Worm (Caenorhabditis elegans): ENCODE data around the gene Y75B8A.8.

The Y75B8A.8 gene

ce11 chrIII:12160458-12160857, at the start of gene Y75B8A.8:
Gene Y75B8A.8, plus strand, starts transcription at chrIII:12160758.
- TF ChIP-seq ceh-24 (tag; optimal IDR thresholded peaks at IDR 0.05): no peak
- TF ChIP-seq ceh-6 (GFP tag; optimal IDR thresholded peaks at IDR 0.05): no peak
- TF ChIP-seq lim-6 (tag; optimal IDR thresholded peaks at IDR 0.05): no peak

ce11 chrIII:12118381-12118780, 42.2 kb upstream of the Y75B8A.8 start, which contains the start of gene lron-12:
Gene lron-12, minus strand, starts transcription at chrIII:12118481.
- TF ChIP-seq odd-2 (tag; optimal IDR thresholded peaks at IDR 0.05) (no peak), ceh-22 (tag; optimal IDR thresholded peaks at IDR 0.05) (no peak), ceh-9 (tag; optimal IDR thresholded peaks at IDR 0.05) (no peak), K09A11.1 (tag; optimal IDR thresholded peaks at IDR 0.05; ENCODE audit: insufficient read depth) (no peak), ceh-14 (tag; optimal IDR thresholded peaks at IDR 0.05) (no peak), dmd-4 (tag; optimal IDR thresholded peaks at IDR 0.05; ENCODE audit: borderline replicate concordance) (no peak), lin-11 (tag; optimal IDR thresholded peaks at IDR 0.05) (no peak), npax-4 (tag; optimal IDR thresholded peaks at IDR 0.05) (no peak)

ce11 chrIII:12119625-12120024, 40.9 kb upstream of the Y75B8A.8 start:
- no peak for TF ChIP-seq pha-2 (tag; optimal IDR thresholded peaks at IDR 0.05)
- peak; percentile 51 for TF ChIP-seq unc-55 (GFP tag; optimal IDR thresholded peaks at IDR 0.05)
- no peak for TF ChIP-seq pqm-1 (tag; optimal IDR thresholded peaks at IDR 0.05)
- no peak for TF ChIP-seq hlh-6 (tag; optimal IDR thresholded peaks at IDR 0.05)
- no peak for TF ChIP-seq fkh-10 (GFP tag; optimal IDR thresholded peaks at IDR 0.05)
- TF ChIP-seq elt-2 (tag; optimal IDR thresholded peaks at IDR 0.05): no peak
- TF ChIP-seq ahr-1 (tag; optimal IDR thresholded peaks at IDR 0.05): no peak
- TF ChIP-seq hlh-13 (GFP tag; optimal IDR thresholded peaks at IDR 0.05): no peak
- no peak for TF ChIP-seq pat-9 (tag; optimal IDR thresholded peaks at IDR 0.05)
- TF ChIP-seq ceh-34 (tag; optimal IDR thresholded peaks at IDR 0.05): peak; percentile 30
- TF ChIP-seq lim-6 (tag; optimal IDR thresholded peaks at IDR 0.05): no peak

ce11 chrIII:12121177-12121576, 39.4 kb upstream of the Y75B8A.8 start:
- TF ChIP-seq ceh-34 (tag; optimal IDR thresholded peaks at IDR 0.05) (peak; percentile 32), ceh-9 (tag; optimal IDR thresholded peaks at IDR 0.05) (no peak), ttx-3 (tag; optimal IDR thresholded peaks at IDR 0.05) (no peak), ceh-19 (GFP tag; optimal IDR thresholded peaks at IDR 0.05) (no peak)

ce11 chrIII:12123427-12123826, 37.1 kb upstream of the Y75B8A.8 start:
- TF ChIP-seq ama-1 (optimal IDR thresholded peaks at IDR 0.05) (no peak), C38D4.7 (GFP tag; optimal IDR thresholded peaks at IDR 0.05) (no peak), lim-6 (tag; optimal IDR thresholded peaks at IDR 0.05) (no peak), K09A11.1 (tag; optimal IDR thresholded peaks at IDR 0.05; ENCODE audit: insufficient read depth) (no peak), ceh-22 (tag; optimal IDR thresholded peaks at IDR 0.05) (no peak), ceh-45 (GFP tag; IDR thresholded peaks at IDR 0.05) (no peak), hlh-15 (tag; optimal IDR thresholded peaks at IDR 0.05) (no peak), unc-3 (GFP tag; conservative IDR thresholded peaks at IDR 0.05) (no peak), unc-3 (tag; optimal IDR thresholded peaks at IDR 0.05) (no peak), ceh-34 (tag; optimal IDR thresholded peaks at IDR 0.05) (no peak)

- no peak for TF ChIP-seq nfya-1 (tag; optimal IDR thresholded peaks at IDR 0.05)
Measured at ce11 chrIII:12124392-12124791, 36.2 kb upstream of the Y75B8A.8 start.

ce11 chrIII:12130052-12130451, 30.5 kb upstream of the Y75B8A.8 start, which contains the start of gene Y75B8A.6:
Gene Y75B8A.6, minus strand, starts transcription at chrIII:12130343.
- TF ChIP-seq sox-2 (GFP tag; IDR thresholded peaks at IDR 0.05) (no peak), ceh-19 (GFP tag; optimal IDR thresholded peaks at IDR 0.05) (no peak), ceh-45 (GFP tag; IDR thresholded peaks at IDR 0.05) (no peak), nhr-11 (tag; optimal IDR thresholded peaks at IDR 0.05) (no peak), C08G9.2 (tag; optimal IDR thresholded peaks at IDR 0.05) (no peak), ceh-48 (tag; optimal IDR thresholded peaks at IDR 0.05) (no peak), unc-42 (tag; optimal IDR thresholded peaks at IDR 0.05) (no peak), elt-4 (tag; optimal IDR thresholded peaks at IDR 0.05) (no peak), pha-2 (tag; optimal IDR thresholded peaks at IDR 0.05) (no peak), ref-2 (tag; optimal IDR thresholded peaks at IDR 0.05) (no peak)
